Fruit fly (Drosophila melanogaster): ENCODE measurements around the gene sd.
A peak's percentile ranks its signal among the peaks of the same experiment; 100 is the strongest.

sd gene

DNA sequence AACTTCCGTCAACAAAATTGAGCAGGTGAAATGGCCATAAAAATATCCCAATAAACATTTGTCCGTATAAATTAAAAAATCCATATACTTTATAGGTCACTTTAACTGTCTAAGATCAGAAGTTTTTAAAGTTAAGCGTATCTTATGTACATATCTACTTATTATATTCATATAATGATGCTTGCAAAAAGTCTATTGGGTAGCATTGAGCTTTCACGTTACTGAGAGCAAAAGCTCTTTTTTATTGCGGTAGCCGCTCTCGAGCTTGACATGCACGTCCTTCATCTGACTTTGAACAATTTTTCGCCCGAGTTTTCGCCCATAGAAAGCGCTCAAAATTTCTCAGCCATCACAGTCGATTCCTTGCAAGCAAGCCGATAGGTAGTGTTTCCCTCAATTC, 63.7 kb downstream of the sd start, which contains the start of gene Gapdh2 (continued):
- TF ChIP-seq CG11247 (GFP tag; IDR thresholded peaks at IDR 0.05), result peak; percentile 98
- TF ChIP-seq tgo (GFP tag; IDR thresholded peaks at IDR 0.05), result peak; percentile 99
- peak; percentile 100 for TF ChIP-seq CG12219 (GFP tag; optimal IDR thresholded peaks at IDR 0.05)
- peak; percentile 98 for TF ChIP-seq tin (GFP tag; optimal IDR thresholded peaks at IDR 0.05)
- peak; percentile 99 for TF ChIP-seq Rfx (GFP tag; IDR thresholded peaks at IDR 0.05)
- TF ChIP-seq CG34422 (GFP tag; IDR thresholded peaks at IDR 0.05), result peak; percentile 99
- TF ChIP-seq gcm2 (GFP tag; optimal IDR thresholded peaks at IDR 0.05), result peak; percentile 98
- peak; percentile 99 for TF ChIP-seq gcm (GFP tag; optimal IDR thresholded peaks at IDR 0.05)
- no peak for TF ChIP-seq hbn (GFP tag; IDR thresholded peaks at IDR 0.05; ENCODE audit: partially characterized antibody)
- peak; percentile 99 for TF ChIP-seq CG10209 (GFP tag; optimal IDR thresholded peaks at IDR 0.05)
- peak; percentile 93 for TF ChIP-seq Deaf1 (tag; optimal IDR thresholded peaks at IDR 0.05)
- peak; percentile 92 for TF ChIP-seq Ets97D (GFP tag; optimal IDR thresholded peaks at IDR 0.05)
- TF ChIP-seq CG7839 (tag; optimal IDR thresholded peaks at IDR 0.05), result peak; percentile 100
- TF ChIP-seq CG7372 (GFP tag; IDR thresholded peaks at IDR 0.05), result peak; percentile 99
- TF ChIP-seq CG17361 (GFP tag; IDR thresholded peaks at IDR 0.05), result peak; percentile 99
- TF ChIP-seq ttk (GFP tag; IDR thresholded peaks at IDR 0.05), result peak; percentile 98
- peak; percentile 98 for TF ChIP-seq CG10654 (GFP tag; optimal IDR thresholded peaks at IDR 0.05)
- peak; percentile 98 for TF ChIP-seq Six4 (GFP tag; optimal IDR thresholded peaks at IDR 0.05)
- TF ChIP-seq Fer3 (tag; optimal IDR thresholded peaks at IDR 0.05), result peak; percentile 100
- TF ChIP-seq D19B (GFP tag; optimal IDR thresholded peaks at IDR 0.05), result peak; percentile 97
- TF ChIP-seq CG14965 (GFP tag; optimal IDR thresholded peaks at IDR 0.05; ENCODE audit: borderline replicate concordance), result peak; percentile 76
- TF ChIP-seq dpn (GFP tag; optimal IDR thresholded peaks at IDR 0.05), result peak; percentile 98 to 99
- TF ChIP-seq odd (GFP tag; optimal IDR thresholded peaks at IDR 0.05), result peak; percentile 100
- peak; percentile 92 for TF ChIP-seq Adf1 (GFP tag; IDR thresholded peaks at IDR 0.05)
- TF ChIP-seq PHDP (tag; optimal IDR thresholded peaks at IDR 0.05), result peak; percentile 100
- peak; percentile 96 for TF ChIP-seq Chrac-16 (GFP tag; optimal IDR thresholded peaks at IDR 0.05)
- peak; percentile 98 for TF ChIP-seq D19A (tag; optimal IDR thresholded peaks at IDR 0.05)
- peak; percentile 99 for TF ChIP-seq CG16779 (GFP tag; IDR thresholded peaks at IDR 0.05)
- no peak for TF ChIP-seq inv (GFP tag; IDR thresholded peaks at IDR 0.05; ENCODE audit: partially characterized antibody)
- TF ChIP-seq Awh (GFP tag; IDR thresholded peaks at IDR 0.05), result peak; percentile 99
- TF ChIP-seq cato (GFP tag; optimal IDR thresholded peaks at IDR 0.05; ENCODE audit: borderline replicate concordance), result peak; percentile 96
- peak; percentile 99 for TF ChIP-seq CG11723 (GFP tag; optimal IDR thresholded peaks at IDR 0.05)
- peak; percentile 96 for TF ChIP-seq wek (GFP tag; optimal IDR thresholded peaks at IDR 0.05)
- peak; percentile 87 for TF ChIP-seq CG4360 (GFP tag; IDR thresholded peaks at IDR 0.05)
- TF ChIP-seq CG4707 (GFP tag; optimal IDR thresholded peaks at IDR 0.05), result peak; percentile 97
- peak; percentile 99 for TF ChIP-seq Asciz (GFP tag; optimal IDR thresholded peaks at IDR 0.05)
- peak; percentile 100 for TF ChIP-seq Drgx (GFP tag; IDR thresholded peaks at IDR 0.05)
- TF ChIP-seq rib (GFP tag; IDR thresholded peaks at IDR 0.05), result peak; percentile 99
- peak; percentile 85 for TF ChIP-seq shn (GFP tag; optimal IDR thresholded peaks at IDR 0.05)
- peak; percentile 100 for TF ChIP-seq dmrt99B (tag; optimal IDR thresholded peaks at IDR 0.05)
- TF ChIP-seq z (GFP tag; IDR thresholded peaks at IDR 0.05), result peak; percentile 76
- TF ChIP-seq CG6689 (GFP tag; IDR thresholded peaks at IDR 0.05), result peak; percentile 98
- TF ChIP-seq Camta (GFP tag; optimal IDR thresholded peaks at IDR 0.05), result peak; percentile 98
- TF ChIP-seq CG1233 (GFP tag; optimal IDR thresholded peaks at IDR 0.05), result peak; percentile 99
- TF ChIP-seq sna (GFP tag; IDR thresholded peaks at IDR 0.05; ENCODE audit: partially characterized antibody), result no peak
- TF ChIP-seq CG8281 (tag; optimal IDR thresholded peaks at IDR 0.05), result peak; percentile 96
- TF ChIP-seq CG10959 (GFP tag; IDR thresholded peaks at IDR 0.05), result peak; percentile 91
- peak; percentile 99 for TF ChIP-seq CG9727 (GFP tag; optimal IDR thresholded peaks at IDR 0.05)
- TF ChIP-seq CG12744 (GFP tag; optimal IDR thresholded peaks at IDR 0.05), result peak; percentile 98
- peak; percentile 86 for TF ChIP-seq CG17802 (tag; optimal IDR thresholded peaks at IDR 0.05)
- peak; percentile 66 for TF ChIP-seq dmrt11E (tag; optimal IDR thresholded peaks at IDR 0.05)
